Fruit fly (Drosophila melanogaster) whole organism, prepupa: ENCODE data around the gene Pldn.

Source experiments
- CG11294 ChIP-seq: fragments of 200-800 bp; sonication (Bioruptor generic); IDR thresholded peaks from 2 replicates; pipeline ENCODE4 v1.3.6; 2022; ENCODE audit warnings: missing biosample characterization, missing genetic modification characterization
- CG11902 ChIP-seq: fragments of 200-800 bp; sonication (Bioruptor generic); optimal IDR thresholded peaks from 3 replicates; lab custom pipeline; 2016; ENCODE audit warnings: missing biosample characterization, missing genetic modification characterization
- CG4318 ChIP-seq: fragments of 200-800 bp; sonication (Bioruptor generic); optimal IDR thresholded peaks from 3 replicates; lab custom pipeline; 2017; ENCODE audit warnings: missing biosample characterization, mild to moderate bottlenecking, missing genetic modification characterization
- CG8119 ChIP-seq: fragments of 200-800 bp; sonication (Bioruptor generic); IDR thresholded peaks from 3 replicates; pipeline ENCODE4 v1.3.6; 2022; ENCODE audit warnings: missing biosample characterization, missing genetic modification characterization
- OdsH ChIP-seq: fragments of 200-800 bp; sonication (Bioruptor generic); optimal IDR thresholded peaks from 3 replicates; lab custom pipeline; 2016; ENCODE audit warnings: missing biosample characterization, missing genetic modification characterization
- Sox102F ChIP-seq: fragments of 200-800 bp; sonication (Bioruptor generic); optimal IDR thresholded peaks from 2 replicates; lab custom pipeline; 2016; ENCODE audit warnings: missing biosample characterization, mild to moderate bottlenecking, missing genetic modification characterization
- dac ChIP-seq: fragments of 200-800 bp; sonication (Bioruptor generic); optimal IDR thresholded peaks from 2 replicates; lab custom pipeline; 2017; ENCODE audit warnings: missing biosample characterization, mild to moderate bottlenecking, missing genetic modification characterization
- dsx ChIP-seq: fragments of 200-800 bp; optimal IDR thresholded peaks from 3 replicates; lab custom pipeline; 2019; ENCODE audit warnings: missing biosample characterization, mild to moderate bottlenecking, missing genetic modification characterization, moderate library complexity; ENCODE audit not compliant: poor library complexity, severe bottlenecking

- TF ChIP-seq CG8119 = no peak
- TF ChIP-seq dac (GFP tag; lab: Kevin White, UChicago) = no peak
- TF ChIP-seq CG11902 = no peak
- no peak for TF ChIP-seq CG11294 (GFP tag; lab: Robert Waterston, UW)
- TF ChIP-seq CG4318 (GFP tag; lab: Kevin White, UChicago) = no peak
- no peak for TF ChIP-seq OdsH
- no peak for TF ChIP-seq dsx (GFP tag; lab: Kevin White, UChicago)
- no peak for TF ChIP-seq Sox102F
These were observed at the start of gene Pldn, which contains the start of gene CG14135 for dm6 chr3L:11691203-11691797.
